Worm (Caenorhabditis elegans) whole organism, early embryonic: Measurements from ENCODE around the gene F48E8.4.

Experiments
- B0310.2 ChIP-seq: sonication (generic microtip); optimal IDR thresholded peaks from 2 replicates; lab custom pipeline; 2016; ENCODE audit warnings: mild to moderate bottlenecking, missing genetic modification characterization, missing compliant biosample characterization
- F13C5.2 ChIP-seq: sonication (generic microtip); optimal IDR thresholded peaks from 2 replicates; lab custom pipeline; 2017; ENCODE audit warnings: mild to moderate bottlenecking, missing genetic modification characterization, inconsistent platforms, missing compliant biosample characterization
- aly-1 ChIP-seq: sonication (generic microtip); optimal IDR thresholded peaks from 2 replicates; lab custom pipeline; 2016; ENCODE audit warnings: missing genetic modification characterization, missing compliant biosample characterization
- ama-1 ChIP-seq: fragments of 150-350 bp; optimal IDR thresholded peaks from 2 replicates; lab custom pipeline; 2014
- ceh-13 ChIP-seq: fragments of 200-800 bp; sonication (Bioruptor generic); optimal IDR thresholded peaks from 2 replicates; lab custom pipeline; 2018; ENCODE audit warnings: mild to moderate bottlenecking, missing genetic modification characterization, missing compliant biosample characterization
- ceh-36 ChIP-seq: sonication (generic microtip); optimal IDR thresholded peaks from 2 replicates; lab custom pipeline; 2016; ENCODE audit warnings: missing genetic modification characterization, inconsistent platforms, missing compliant biosample characterization
- ets-7 ChIP-seq: sonication (generic microtip); optimal IDR thresholded peaks from 2 replicates; lab custom pipeline; 2016; ENCODE audit warnings: missing genotype, missing genetic modification characterization, missing compliant biosample characterization
- flt-1 ChIP-seq: fragments of 200-800 bp; sonication (Bioruptor generic); IDR thresholded peaks from 2 replicates; pipeline ENCODE4 v1.3.6; 2022; ENCODE audit warnings: missing genetic modification characterization, missing compliant biosample characterization
- hmbx-1 ChIP-seq: sonication (generic microtip); optimal IDR thresholded peaks from 2 replicates; lab custom pipeline; 2016; ENCODE audit warnings: mild to moderate bottlenecking, missing genetic modification characterization, missing compliant biosample characterization
- hmg-4 ChIP-seq: fragments of 200-800 bp; sonication (Bioruptor generic); optimal IDR thresholded peaks from 2 replicates; lab custom pipeline; 2018; ENCODE audit warnings: mild to moderate bottlenecking, missing genetic modification characterization, missing compliant biosample characterization
- hnd-1 ChIP-seq: sonication (generic microtip); optimal IDR thresholded peaks from 2 replicates; lab custom pipeline; 2016; ENCODE audit warnings: missing genetic modification characterization, missing compliant biosample characterization
- pes-1 ChIP-seq: fragments of 200-800 bp; sonication (Bioruptor generic); IDR thresholded peaks from 2 replicates; pipeline ENCODE4 v1.3.6; 2022; ENCODE audit warnings: missing genetic modification reagents, missing genetic modification characterization, missing compliant biosample characterization
- scrt-1 ChIP-seq: fragments of 200-800 bp; sonication (Bioruptor generic); IDR thresholded peaks from 2 replicates; pipeline ENCODE4 v1.3.6; 2022; ENCODE audit warnings: missing genetic modification characterization, missing compliant biosample characterization
- sea-1 ChIP-seq: fragments of 200-800 bp; sonication (Bioruptor generic); conservative IDR thresholded peaks from 2 replicates; pipeline ENCODE4 v1.3.6; 2022; ENCODE audit warnings: missing genetic modification characterization, missing compliant biosample characterization
- tbx-11 ChIP-seq: fragments of 200-800 bp; sonication (Bioruptor generic); IDR thresholded peaks from 2 replicates; pipeline ENCODE4 v1.3.6; 2022; ENCODE audit warnings: missing genetic modification characterization, missing compliant biosample characterization
- tbx-37 ChIP-seq: fragments of 200-800 bp; sonication (Bioruptor generic); conservative IDR thresholded peaks from 2 replicates; pipeline ENCODE4 v1.3.6; 2022; ENCODE audit warnings: missing genetic modification reagents, missing genetic modification characterization, missing compliant biosample characterization
- tra-4 ChIP-seq: sonication (generic microtip); optimal IDR thresholded peaks from 2 replicates; lab custom pipeline; 2017; ENCODE audit warnings: missing genetic modification characterization, missing compliant biosample characterization

The F48E8.4 gene

DNA sequence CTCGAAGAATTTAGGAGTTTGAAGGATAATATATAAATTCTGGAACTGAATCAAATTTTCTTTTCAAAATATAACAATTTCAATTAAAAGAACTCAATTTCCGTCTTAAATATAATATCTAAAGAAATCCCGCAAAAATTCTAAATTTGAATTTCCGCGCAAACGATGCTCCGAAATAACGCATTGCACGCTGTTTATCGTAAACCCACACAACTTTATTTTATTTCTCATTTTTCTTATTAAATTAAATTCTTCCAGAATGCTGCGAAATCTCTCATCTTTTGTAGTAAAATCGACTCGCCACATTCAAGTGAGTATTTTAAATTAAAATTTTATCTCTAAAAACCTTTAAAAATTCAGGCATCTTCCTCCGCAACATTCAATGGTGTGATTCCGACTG is 45.6 kb downstream of the F48E8.4 start, which contains the start of gene R02F2.9:
TSS of gene R02F2.9 (plus strand) at position 218 of the 400 bp plus-strand sequence.
- TF ChIP-seq F13C5.2 (tag; lab: Kevin White, UChicago) (peak; percentile 36), ama-1 (no peak)

DNA sequence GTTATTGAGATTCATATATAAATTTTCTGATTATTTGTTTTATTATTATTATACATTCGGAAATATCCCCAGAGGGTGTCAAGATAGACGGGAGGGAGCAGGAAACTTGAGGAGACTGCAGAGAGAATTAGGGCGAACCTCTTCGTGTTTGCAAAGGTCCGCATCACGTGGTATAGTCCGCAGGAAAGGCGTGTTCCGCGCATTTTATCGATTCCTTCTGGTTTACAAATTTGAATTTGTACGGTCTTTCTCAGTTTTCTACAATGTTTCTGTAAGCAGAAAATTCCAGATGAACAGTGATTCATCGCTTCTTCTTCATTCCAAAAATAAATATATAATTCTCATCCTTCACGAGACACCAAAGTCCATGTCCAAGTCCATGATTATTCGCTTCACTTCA is 46.6 kb downstream of the F48E8.4 start:
- no peak for TF ChIP-seq ets-7
- TF ChIP-seq B0310.2 (tag; lab: Kevin White, UChicago), result no peak
- TF ChIP-seq ceh-36 (tag; lab: Kevin White, UChicago), result no peak
- no peak for TF ChIP-seq tbx-37 (GFP tag; lab: Robert Waterston, UW)
- TF ChIP-seq ama-1, result no peak
- TF ChIP-seq hnd-1, result no peak
- TF ChIP-seq aly-1 (tag; lab: Kevin White, UChicago), result no peak
- TF ChIP-seq tbx-11 (GFP tag; lab: Robert Waterston, UW), result no peak

- no peak for TF ChIP-seq aly-1 (tag; lab: Kevin White, UChicago)
- TF ChIP-seq F13C5.2 (tag; lab: Kevin White, UChicago), result no peak
- TF ChIP-seq ets-7, result no peak
- TF ChIP-seq tra-4 (tag; lab: Kevin White, UChicago), result no peak
- TF ChIP-seq tbx-11 (GFP tag; lab: Robert Waterston, UW), result no peak
- no peak for TF ChIP-seq flt-1
- no peak for TF ChIP-seq hmbx-1
- no peak for TF ChIP-seq hnd-1
- TF ChIP-seq ama-1, result no peak
- no peak for TF ChIP-seq tbx-37 (GFP tag; lab: Robert Waterston, UW)
- no peak for TF ChIP-seq B0310.2 (tag; lab: Kevin White, UChicago)
- TF ChIP-seq sea-1 (GFP tag; lab: Robert Waterston, UW), result no peak
- TF ChIP-seq pes-1, result no peak
- no peak for TF ChIP-seq hmg-4 (GFP tag; lab: Kevin White, UChicago)
- no peak for TF ChIP-seq ceh-13 (GFP tag; lab: Kevin White, UChicago)
Measured at ce11 chrIII:5500732-5501131, 47.3 kb downstream of the F48E8.4 start.

DNA sequence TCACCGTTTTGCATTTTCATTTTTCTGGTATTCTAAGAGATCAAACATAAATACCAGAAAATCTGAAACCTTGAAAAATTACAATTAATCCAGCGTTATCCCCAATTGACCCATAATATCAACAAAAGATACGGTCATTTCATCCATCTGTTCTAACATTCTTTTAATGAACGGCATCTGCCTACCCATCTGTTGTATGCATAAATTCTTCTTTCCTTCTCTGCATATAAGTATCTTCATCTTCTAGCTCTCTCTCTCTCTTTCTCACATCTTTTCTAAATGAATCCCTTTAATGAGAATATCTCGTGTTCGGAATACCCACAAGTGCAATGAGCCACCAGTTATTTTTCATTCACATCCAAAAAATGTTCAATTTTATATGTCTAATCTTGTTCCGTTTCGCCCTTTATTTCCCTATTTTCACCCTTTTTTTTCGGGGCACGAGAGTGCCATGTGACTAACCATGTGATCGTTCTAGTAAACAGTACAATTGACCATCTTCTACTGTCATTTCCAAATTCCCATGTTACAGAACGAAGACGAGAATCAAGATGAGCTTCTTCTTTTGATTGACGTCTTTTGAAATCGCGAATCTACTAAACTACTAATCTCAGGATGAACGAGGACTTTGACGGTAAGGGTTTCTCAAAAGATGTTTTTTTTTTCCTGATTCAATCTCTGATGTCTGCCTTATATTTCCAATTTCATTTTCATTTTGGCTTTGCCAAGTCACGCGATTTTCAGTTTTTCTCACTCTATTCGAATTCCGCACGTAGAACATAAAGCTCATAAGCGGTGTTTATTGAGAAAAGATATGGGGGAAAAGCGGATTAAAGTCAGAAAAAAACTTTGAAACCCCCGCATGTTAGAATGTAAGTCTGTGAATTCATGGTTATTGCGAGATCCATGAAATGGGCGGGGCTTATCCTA is 48.2 kb downstream of the F48E8.4 start, which contains the start of gene R02F2.1:
TSS of gene R02F2.1 (plus strand) at position 528 of the 930 bp plus-strand sequence.
- TF ChIP-seq hnd-1 (no peak), aly-1 (tag; lab: Kevin White, UChicago) (no peak), tra-4 (tag; lab: Kevin White, UChicago) (no peak), ets-7 (no peak), scrt-1 (GFP tag; lab: Robert Waterston, UW) (no peak), tbx-37 (GFP tag; lab: Robert Waterston, UW) (no peak), hmg-4 (GFP tag; lab: Kevin White, UChicago) (no peak), ceh-36 (tag; lab: Kevin White, UChicago) (no peak), pes-1 (no peak), B0310.2 (tag; lab: Kevin White, UChicago) (no peak), sea-1 (GFP tag; lab: Robert Waterston, UW) (no peak), tbx-11 (GFP tag; lab: Robert Waterston, UW) (no peak), ama-1 (no peak), F13C5.2 (tag; lab: Kevin White, UChicago) (no peak), hmbx-1 (no peak), ceh-13 (GFP tag; lab: Kevin White, UChicago) (no peak), flt-1 (no peak)

ce11 chrIII:5502915-5503575 is 49.7 kb downstream of the F48E8.4 start:
- TF ChIP-seq hnd-1 (no peak), aly-1 (tag; lab: Kevin White, UChicago) (no peak), scrt-1 (GFP tag; lab: Robert Waterston, UW) (no peak), sea-1 (GFP tag; lab: Robert Waterston, UW) (no peak), ets-7 (no peak), B0310.2 (tag; lab: Kevin White, UChicago) (no peak), hmbx-1 (no peak), tra-4 (tag; lab: Kevin White, UChicago) (no peak), F13C5.2 (tag; lab: Kevin White, UChicago) (no peak), ceh-36 (tag; lab: Kevin White, UChicago) (no peak), tbx-37 (GFP tag; lab: Robert Waterston, UW) (no peak), flt-1 (no peak), tbx-11 (GFP tag; lab: Robert Waterston, UW) (no peak), pes-1 (no peak), ceh-13 (GFP tag; lab: Kevin White, UChicago) (no peak), ama-1 (no peak), hmg-4 (GFP tag; lab: Kevin White, UChicago) (no peak)

DNA sequence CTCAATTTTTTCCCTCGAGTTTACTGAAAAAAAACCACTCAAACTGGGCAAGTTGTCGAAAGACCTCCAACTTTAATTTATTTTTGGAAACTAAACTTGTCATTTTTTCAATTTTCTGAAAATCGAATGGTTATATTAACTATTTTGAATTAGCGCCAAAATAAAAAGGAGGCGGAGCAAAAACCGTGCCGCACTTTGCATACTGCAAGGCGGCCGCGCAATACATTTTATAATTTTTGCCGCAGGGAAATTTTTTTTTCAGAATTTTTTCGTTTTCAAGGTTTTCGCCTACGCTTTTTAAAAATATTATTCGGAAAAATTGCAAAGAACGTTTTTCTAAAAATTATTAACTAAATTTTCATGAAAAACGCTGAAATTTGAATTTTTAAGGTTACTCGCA is 50.3 kb downstream of the F48E8.4 start:
- no peak for TF ChIP-seq ceh-13 (GFP tag; lab: Kevin White, UChicago)
- TF ChIP-seq hmg-4 (GFP tag; lab: Kevin White, UChicago), result no peak
- no peak for TF ChIP-seq B0310.2 (tag; lab: Kevin White, UChicago)
- TF ChIP-seq F13C5.2 (tag; lab: Kevin White, UChicago), result no peak
- TF ChIP-seq ets-7, result no peak

DNA sequence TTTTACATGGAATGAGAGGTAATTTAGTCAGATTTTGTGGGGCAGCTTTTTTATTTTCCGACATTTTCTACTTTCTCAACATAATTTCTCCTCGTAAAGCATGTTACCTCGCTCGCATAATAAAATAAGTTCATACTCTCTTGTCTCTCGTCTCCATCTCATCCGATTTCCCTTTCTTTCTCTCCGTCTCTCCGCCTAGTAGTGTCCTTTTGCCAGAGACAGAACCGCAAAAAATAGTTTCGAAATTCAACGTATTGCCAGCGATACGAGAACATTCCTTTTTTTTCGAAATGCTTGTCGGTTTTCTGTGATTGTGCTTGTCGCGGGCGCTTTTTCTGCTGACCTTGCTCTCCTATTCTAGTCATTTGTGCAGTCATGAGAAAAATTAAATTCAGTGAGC is 50.8 kb downstream of the F48E8.4 start:
- TF ChIP-seq aly-1 (tag; lab: Kevin White, UChicago), result no peak
